Worm (Caenorhabditis elegans) whole organism, L1 larva: ENCODE measurements around the gene F21A3.11.

Experiments
- nhr-76 ChIP-seq: sonication (generic microtip); optimal IDR thresholded peaks from 2 replicates; lab custom pipeline; 2017; ENCODE audit warnings: missing biosample characterization, missing genetic modification characterization
- unc-98 ChIP-seq: fragments of 200-800 bp; sonication (Bioruptor generic); IDR thresholded peaks from 2 replicates; pipeline ENCODE4 v1.3.6; 2022; ENCODE audit warnings: missing genetic modification characterization, missing compliant biosample characterization

DNA sequence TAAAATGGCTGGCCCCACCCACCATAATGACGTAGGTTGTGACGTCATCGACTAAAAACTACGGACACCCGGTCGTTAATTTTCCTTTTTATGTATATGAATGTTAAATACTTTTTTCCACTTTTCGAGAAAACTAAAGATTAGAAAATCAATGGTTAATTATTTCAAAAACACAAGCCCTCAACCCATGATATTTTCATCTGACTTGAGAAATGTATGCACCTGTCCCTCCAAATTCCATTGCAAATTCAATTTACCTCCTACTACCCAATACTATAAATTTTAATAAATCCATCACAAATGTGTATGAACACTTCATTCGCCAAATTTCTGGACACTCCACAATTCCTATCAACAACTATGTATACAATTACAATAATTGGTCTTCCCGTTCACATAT, 3.9 kb downstream of the F21A3.11 start, which contains the start of gene srh-276:
- TF ChIP-seq nhr-76 (tag; lab: Kevin White, UChicago) (no peak), unc-98 (GFP tag; lab: Robert Waterston, UW) (no peak)
